Fruit fly (Drosophila melanogaster) S2 (cell line): ENCODE results near the gene CG13896.

ENCODE experiments used
- CG8478 ChIP-seq: fragments of >200 bp; optimal IDR thresholded peaks from 2 replicates; lab custom pipeline; 2018
- CTCF ChIP-seq, 2 experiments: fragments of >200 bp; optimal IDR thresholded peaks; 2 replicates each; lab custom pipeline; 2018

DNA sequence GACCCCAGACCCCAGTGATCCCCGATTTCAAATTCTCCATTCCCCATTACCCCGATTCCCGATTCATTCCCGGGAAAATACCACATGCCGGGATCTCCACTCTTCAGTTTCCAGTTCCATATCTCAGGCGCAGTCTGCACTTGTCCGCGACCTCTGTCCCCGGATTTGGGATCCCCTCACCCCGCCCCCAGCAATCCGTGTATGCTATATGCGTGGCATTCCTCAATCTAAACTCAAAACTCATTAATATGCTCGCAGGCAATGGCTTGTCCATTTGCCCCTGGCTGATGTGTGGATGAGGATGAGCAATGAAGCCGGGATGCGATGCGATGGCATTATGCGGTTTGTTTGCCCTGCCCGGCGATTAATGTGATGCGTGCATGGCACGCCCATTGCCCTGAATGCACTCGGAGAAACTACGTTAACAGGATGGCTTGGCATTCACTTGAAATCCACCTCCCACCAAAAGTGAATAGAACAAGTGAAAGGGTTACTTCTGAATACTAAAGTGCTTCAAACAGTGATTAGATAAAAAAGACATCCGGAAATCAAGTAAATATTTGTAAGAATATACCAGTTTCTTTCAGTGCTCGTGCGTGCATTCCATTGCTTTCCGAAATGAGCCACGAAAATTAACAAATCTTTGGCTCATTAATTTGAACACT is 14.0 kb upstream of the CG13896 start:
- TF ChIP-seq CTCF (optimal IDR thresholded peaks at IDR 0.05; lab: Kevin White, UChicago) (no peak), CG8478 (lab: Kevin White, UChicago) (no peak)
